Worm (Caenorhabditis elegans) whole organism, dauer: Measurements from ENCODE around the gene cest-4.
"Not testable (repeated sequence)": the region's sequence is repeated elsewhere in the genome, so short reads cannot be mapped to it uniquely, and the experiment has no call there.

Experiments used
- unc-62 ChIP-seq: sonication (generic microtip); optimal IDR thresholded peaks from 2 replicates; lab custom pipeline; 2017; ENCODE audit warnings: missing biosample characterization, missing genetic modification reagents, missing genetic modification characterization

Gene cest-4

DNA sequence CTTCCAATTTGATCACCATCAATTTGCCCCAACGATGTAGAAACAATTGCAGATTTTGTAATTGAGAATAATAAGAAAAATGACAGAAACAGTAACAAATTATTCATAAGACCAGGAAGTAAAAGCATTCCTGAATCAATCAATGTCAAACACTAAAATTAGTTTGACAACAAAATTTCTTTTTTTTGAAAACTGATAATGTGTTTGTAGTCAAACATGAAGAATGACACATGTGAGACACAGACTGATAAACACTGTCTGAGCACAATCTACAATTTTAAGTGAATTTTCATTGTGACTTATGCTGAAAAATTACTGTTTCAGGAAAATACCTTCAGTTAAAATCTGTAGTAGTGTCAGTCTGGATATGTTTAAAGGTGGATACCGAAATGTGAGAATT lies at the start of gene cest-4, which contains the start of gene C17H12.11:
Gene cest-4, minus strand, starts transcription at position 206 of the 400 bp plus-strand sequence.
Gene C17H12.11, plus strand, starts transcription at position 256 of the 400 bp plus-strand sequence.
- no peak for TF ChIP-seq unc-62 (GFP tag; lab: Kevin White, UChicago)

DNA sequence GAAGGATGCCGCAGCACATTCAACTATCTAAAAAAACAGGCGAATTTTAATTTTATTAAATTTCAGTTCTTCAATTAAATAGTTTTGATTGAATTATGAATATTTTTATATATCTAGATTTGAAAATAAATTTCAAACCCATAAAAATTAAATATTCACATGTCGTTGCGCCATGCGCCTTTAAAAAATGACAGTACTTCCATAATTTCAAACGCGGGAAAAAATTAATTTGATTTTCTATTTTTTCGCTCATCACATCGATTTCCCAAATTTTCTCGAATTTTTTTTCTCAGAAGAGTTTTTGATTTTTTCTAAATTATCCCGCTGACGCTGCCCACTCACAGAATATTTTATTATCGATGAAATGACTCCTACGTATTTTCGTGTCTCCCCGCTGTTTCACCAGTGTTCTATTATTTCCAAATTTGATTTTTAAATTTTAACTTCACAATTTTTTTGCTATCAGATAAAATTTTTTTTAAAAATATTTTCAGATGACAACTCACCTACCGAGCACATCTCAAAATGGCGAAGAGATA lies 40.4 kb upstream of the cest-4 start, which contains the start of gene lip-1:
Gene lip-1, plus strand, starts transcription at position 489 of the 539 bp plus-strand sequence.
- no peak for TF ChIP-seq unc-62 (GFP tag; lab: Kevin White, UChicago)

DNA sequence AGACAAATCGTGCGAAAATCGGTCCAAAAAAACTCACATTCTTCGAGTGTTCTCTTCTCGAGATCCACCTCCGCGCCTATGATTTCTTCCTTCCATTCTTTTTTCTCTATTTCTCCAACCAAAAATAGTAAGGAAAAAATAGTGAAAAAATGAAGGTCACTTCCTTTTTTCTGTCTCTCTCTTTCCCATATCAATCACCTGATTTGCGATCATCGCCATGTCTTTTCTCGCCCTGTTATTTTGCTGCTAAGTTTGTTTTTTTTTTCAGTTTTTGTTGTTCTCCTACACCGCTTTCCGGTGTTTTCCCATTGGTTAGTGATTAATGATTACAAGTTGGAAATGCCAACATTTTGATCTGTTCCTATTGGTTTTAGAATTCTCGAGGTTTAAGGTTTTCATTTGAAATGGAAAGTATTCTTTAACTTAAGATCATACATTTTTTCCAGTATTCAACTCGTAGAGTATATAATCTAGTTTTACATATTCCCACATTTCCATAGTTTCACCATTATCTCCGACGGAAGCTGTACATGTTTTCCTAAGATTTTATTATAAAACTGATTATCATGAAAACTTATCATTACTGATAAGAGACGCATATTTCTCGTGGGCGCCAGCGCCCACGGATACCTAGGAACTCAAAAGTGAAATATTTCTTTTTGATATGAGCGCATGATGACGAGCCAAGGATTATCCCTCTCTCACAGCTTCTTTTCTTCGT lies 39.6 kb upstream of the cest-4 start:
- no peak for TF ChIP-seq unc-62 (GFP tag; lab: Kevin White, UChicago)

DNA sequence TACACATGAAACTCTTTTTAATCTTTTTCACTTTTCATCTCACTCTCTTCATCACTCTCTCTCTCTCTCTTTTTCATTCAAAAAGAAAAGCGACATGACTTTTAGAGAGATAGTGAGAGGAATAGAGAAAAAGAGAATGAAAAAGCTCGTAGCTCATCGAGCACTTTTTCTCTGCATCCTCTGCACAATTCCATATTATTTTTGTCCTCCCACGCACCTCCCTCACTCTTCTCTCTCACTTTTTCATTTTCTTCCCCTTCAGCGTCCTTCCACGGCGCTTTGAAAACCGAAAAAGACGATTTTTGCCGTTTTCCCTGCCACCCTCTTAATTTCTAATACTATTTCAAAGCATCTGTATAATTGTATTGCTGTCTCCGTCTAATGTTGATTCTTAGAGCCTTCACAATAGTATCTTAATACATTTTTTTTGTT lies 37.0 kb upstream of the cest-4 start:
- TF ChIP-seq unc-62 (GFP tag; lab: Kevin White, UChicago): no peak

DNA sequence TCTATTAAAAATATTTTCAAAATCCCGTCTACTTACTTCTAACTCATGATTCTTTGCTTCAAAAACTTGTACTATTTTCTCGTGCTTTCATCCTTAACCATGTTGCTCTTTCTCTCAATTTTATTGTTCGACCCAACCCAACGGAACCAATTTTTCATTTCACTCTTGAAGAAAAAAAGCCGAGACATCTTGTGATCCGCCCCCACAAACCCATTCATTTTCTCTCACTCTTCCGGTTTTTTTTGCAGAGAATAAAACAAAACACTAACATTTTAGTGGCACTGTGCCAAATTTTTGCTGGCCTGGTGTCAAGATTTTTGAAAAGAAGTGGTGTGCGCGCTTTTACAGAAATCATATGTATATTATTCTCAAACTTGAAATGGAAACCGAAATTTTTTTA lies 34.6 kb upstream of the cest-4 start:
- TF ChIP-seq unc-62 (GFP tag; lab: Kevin White, UChicago): no peak

DNA sequence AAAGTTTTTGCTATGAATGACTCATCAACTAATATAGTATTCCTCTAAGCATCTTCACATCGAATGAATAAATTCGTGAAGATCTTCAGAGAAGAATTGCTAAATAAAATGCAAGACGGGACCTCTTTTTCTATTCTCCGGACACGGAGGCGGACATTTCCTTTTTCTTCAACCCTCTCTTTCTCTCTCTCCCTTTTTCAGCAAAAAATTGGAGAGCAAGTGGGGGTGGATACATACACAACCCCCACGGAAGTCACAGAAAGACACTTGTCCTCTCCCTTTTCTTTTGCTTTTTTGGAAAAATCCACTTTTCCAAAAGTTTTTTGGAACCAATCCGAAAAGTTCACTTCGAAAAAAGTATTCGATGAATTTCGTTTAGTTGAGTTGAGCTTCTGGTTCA lies 32.6 kb upstream of the cest-4 start:
- TF ChIP-seq unc-62 (GFP tag; lab: Kevin White, UChicago): no peak

DNA sequence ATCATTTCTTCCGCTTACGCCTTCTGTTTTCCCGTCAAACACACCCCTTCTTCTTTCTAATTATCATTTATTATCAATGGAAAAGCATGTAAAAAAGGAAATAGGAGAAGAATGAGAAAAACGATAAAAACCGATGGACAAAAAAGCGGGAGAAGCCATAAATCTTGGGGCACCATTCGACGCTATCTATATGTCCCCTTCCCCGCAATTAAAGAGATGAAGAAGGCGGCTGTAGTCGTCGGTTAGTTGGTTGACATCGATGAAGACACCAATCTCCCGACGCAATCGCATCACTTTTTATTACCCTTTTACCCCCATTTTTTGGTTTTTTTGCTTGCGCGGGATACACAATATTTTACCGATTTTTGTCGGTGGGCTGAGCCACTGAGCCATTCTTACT lies 31.5 kb upstream of the cest-4 start:
- no peak for TF ChIP-seq unc-62 (GFP tag; lab: Kevin White, UChicago)

DNA sequence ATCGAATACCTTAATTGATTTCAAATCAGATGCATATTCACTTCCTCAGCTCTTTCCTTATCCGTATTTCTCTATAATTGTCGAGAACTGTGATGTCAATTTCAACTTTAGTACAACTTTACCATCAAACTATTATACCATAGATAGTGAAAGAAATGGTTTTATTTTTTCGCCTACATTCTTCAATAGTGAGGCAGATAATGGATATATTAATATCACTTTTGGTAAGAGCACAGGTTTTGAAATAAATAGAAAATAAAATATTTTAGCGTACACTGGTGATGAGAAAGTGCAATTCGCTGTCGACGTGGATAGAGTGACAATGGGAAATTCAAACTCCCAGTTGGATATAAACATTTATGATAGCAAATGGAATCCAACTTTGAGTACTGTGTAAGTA lies 30.1 kb upstream of the cest-4 start:
- no peak for TF ChIP-seq unc-62 (GFP tag; lab: Kevin White, UChicago)

DNA sequence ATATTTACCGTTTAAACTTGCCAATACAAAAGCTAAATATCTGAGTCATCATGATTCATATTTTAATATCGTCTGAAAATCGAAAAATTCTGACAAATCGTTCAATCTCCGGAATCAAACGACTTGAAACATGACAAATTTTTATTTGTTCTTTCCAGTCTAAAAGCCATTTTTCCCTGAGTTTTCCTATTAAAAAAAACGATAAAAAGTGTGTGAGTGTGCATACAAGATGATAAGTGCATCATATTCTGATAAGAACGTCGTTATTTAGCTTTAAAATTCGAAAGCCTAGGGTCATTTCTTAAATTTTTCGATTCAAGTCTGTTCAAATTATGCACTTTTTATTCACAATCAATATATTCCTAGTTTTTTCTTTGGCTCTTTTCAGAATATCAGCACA lies 27.8 kb upstream of the cest-4 start, which contains the start of gene H20E11.1:
Gene H20E11.1, plus strand, starts transcription at position 244 of the 400 bp plus-strand sequence.
- TF ChIP-seq unc-62 (GFP tag; lab: Kevin White, UChicago): no peak

DNA sequence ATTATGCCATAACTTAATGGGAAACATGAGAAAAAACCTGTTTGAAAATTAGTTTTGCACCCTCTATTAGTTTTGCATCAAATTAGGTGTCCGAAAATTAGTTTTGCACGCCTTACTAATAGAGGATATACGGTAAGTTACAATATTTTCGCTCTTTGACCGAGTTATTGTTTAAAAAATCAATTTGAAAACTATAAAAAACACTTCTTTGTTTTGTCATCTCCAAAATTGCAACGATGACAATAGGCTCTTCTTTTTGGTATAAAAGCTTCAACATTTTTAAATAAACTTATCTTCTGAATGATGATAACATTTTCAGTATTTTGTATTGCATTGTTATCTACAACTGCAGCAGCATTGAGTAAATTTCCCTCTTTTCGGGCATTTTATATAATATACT lies 25.3 kb upstream of the cest-4 start, which contains the start of gene H20E11.2:
Gene H20E11.2, plus strand, starts transcription at position 301 of the 400 bp plus-strand sequence.
- not testable (repeated sequence) for TF ChIP-seq unc-62 (GFP tag; lab: Kevin White, UChicago)

DNA sequence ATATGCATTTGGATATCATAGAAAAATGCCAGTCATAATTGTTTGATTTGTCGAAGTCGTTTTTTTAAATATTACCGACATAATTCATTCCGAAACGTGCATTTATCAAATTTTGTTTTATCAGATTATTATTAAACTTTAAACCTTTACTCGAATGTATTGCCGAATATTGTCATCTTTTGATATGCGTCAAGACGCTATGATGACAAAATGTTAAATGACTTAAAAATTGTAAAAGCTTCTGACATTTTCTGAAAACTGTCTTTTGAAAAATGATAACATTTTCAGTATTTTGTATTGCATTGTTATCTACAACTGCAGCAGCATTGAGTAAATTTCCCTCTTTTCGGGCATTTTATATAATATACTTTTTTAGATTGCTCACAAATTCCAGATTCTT lies 22.5 kb upstream of the cest-4 start, which contains the start of gene H20E11.3:
Gene H20E11.3, plus strand, starts transcription at position 195 of the 400 bp plus-strand sequence.
- no peak for TF ChIP-seq unc-62 (GFP tag; lab: Kevin White, UChicago)

DNA sequence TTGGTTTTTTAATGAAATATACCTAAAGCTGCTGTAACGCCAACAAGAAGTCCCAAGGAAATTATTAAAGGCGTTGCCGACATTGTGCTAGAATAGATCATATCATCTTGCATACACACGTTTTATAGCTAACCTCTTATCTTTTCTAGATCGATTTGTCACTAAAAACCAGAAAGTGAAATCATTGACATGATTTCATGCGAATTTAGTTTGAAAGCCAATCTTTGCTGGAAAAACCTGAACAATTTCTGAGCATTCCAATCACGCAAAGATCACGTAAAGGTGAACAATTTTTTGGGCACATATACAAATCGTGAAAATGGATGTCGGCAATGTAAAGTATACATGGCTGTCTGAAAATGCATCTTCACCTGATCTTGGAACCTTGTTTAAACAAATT lies 20.3 kb upstream of the cest-4 start, which contains the start of gene C17H12.6:
Gene C17H12.6, minus strand, starts transcription at position 101 of the 400 bp plus-strand sequence.
- TF ChIP-seq unc-62 (GFP tag; lab: Kevin White, UChicago): no peak

DNA sequence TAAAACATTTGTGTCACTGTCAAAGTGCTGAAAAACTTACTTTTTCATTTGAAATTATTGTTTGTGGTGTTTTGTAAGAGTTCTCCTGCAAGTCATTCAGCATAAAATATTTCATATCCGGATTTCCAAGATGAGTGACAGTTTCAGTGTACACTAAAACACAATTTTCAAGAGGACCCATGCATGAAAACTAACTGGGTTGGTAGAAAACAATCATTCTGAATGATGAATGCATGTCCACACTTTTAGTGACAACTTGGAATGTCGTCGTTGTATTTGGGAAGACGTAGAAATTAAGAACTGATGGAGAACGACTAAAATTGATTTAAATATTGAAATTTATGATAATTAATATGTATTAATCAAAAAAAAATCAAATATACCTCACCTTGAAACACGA lies 19.6 kb upstream of the cest-4 start:
- no peak for TF ChIP-seq unc-62 (GFP tag; lab: Kevin White, UChicago)

DNA sequence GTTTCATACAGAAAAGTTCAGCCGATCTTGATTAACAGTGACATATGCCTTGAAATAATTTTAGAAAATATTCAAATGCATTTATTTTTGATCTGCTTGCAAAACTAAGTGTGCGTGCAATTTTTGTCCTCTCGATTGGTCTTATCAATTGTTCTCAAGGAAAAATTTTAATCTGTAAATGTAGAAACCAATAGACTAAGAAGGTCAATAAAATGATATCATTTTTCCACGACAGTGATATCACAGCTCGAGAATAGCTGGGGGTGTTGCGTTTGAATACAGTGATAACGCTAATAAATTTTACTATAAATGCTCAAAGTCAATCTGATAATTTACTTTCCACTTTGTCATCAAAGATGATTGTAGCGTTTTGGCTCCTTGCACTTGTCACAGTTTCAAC lies 16.2 kb upstream of the cest-4 start, which contains the start of gene C17H12.8:
Gene C17H12.8, plus strand, starts transcription at position 335 of the 400 bp plus-strand sequence.
- TF ChIP-seq unc-62 (GFP tag; lab: Kevin White, UChicago): no peak

DNA sequence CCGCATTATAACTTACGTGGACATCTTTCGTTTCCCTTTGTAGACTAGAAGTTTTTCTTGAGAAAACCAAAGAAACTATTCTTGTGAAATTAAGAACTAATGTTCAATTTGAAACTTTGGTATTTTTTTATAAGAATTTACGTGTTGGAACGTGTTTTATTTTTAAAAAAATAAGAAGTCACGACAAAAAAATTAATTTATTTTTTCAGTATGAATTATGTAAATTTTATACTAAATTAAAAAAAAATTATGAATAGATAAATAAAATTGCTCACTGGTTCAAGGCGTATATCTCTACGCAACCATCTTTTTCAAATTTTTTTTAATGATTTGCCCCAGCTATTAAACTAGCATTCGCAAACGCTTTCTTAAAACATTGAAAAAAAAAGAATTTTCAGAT lies 15.4 kb upstream of the cest-4 start, which contains the start of gene C17H12.5:
Gene C17H12.5, minus strand, starts transcription at position 101 of the 400 bp plus-strand sequence.
- TF ChIP-seq unc-62 (GFP tag; lab: Kevin White, UChicago): no peak

DNA sequence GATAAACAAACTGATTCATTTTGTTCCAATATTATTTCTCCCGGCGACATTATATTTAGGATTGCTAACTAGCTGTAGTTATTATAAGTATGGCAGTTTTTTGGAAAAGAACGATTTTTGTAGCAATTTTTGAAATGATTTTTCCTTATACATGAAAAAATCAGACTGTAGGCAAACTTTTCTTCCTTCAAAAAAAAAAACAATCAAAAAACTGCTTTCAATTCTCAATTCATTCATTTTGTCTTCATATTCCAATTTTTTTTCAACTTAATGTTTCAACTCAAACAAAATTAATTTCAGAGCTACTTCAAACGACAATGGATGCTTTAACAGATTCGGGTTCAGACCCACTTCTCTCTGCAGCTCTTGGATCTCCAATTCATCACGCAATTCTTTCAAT lies 9.7 kb upstream of the cest-4 start, which contains the start of gene ceh-48:
Gene ceh-48, plus strand, starts transcription at position 301 of the 400 bp plus-strand sequence.
- no peak for TF ChIP-seq unc-62 (GFP tag; lab: Kevin White, UChicago)
